Worm (Caenorhabditis elegans) whole organism, L4 larva: ENCODE results near the gene C30F2.4.

ENCODE experiments used
- aha-1 ChIP-seq: fragments of 150-350 bp; peaks from one replicate; lab custom pipeline; 2014; ENCODE audit warnings: missing biosample characterization, missing genetic modification characterization
- aly-2 ChIP-seq: sonication (generic microtip); optimal IDR thresholded peaks from 2 replicates; lab custom pipeline; 2018; ENCODE audit warnings: missing biosample characterization, missing genetic modification characterization
- ceh-82 ChIP-seq: sonication (generic microtip); optimal IDR thresholded peaks from 2 replicates; lab custom pipeline; 2017; ENCODE audit warnings: missing biosample characterization, missing genetic modification characterization
- cey-2 ChIP-seq: sonication (generic microtip); optimal IDR thresholded peaks from 3 replicates; lab custom pipeline; 2017; ENCODE audit warnings: missing genetic modification characterization, mild to moderate bottlenecking, missing compliant biosample characterization, antibody characterized with exemption, borderline replicate concordance; ENCODE audit not compliant: insufficient read depth
- dmd-9 ChIP-seq: fragments of 200-800 bp; sonication (Bioruptor generic); IDR thresholded peaks from 2 replicates; pipeline ENCODE4 v1.3.6; 2022; ENCODE audit warnings: missing genetic modification reagents, missing genetic modification characterization, missing compliant biosample characterization
- lin-39 ChIP-seq: fragments of 150-350 bp; optimal IDR thresholded peaks from 2 replicates; lab custom pipeline; 2014; ENCODE audit warnings: missing biosample characterization, missing genetic modification reagents, missing genetic modification characterization
- lsy-2 ChIP-seq, 2 experiments: fragments of 150-350 bp in 1 of 2; sonication (generic microtip) in 1 of 2; optimal IDR thresholded peaks; 2 replicates each; lab custom pipeline; 2014 to 2017; ENCODE audit warnings: missing biosample characterization in 2 of 2, missing genetic modification characterization in 2 of 2
- madf-9 ChIP-seq: fragments of 200-800 bp; sonication (Bioruptor generic); conservative IDR thresholded peaks from 2 replicates; pipeline ENCODE4 v1.3.6; 2022; ENCODE audit warnings: missing genetic modification reagents, missing genetic modification characterization, missing compliant biosample characterization
- nhr-102 ChIP-seq: sonication (generic microtip); optimal IDR thresholded peaks from 2 replicates; lab custom pipeline; 2016; ENCODE audit warnings: mild to moderate bottlenecking, missing genetic modification characterization, moderate library complexity, missing compliant biosample characterization
- nhr-237 ChIP-seq: sonication (generic microtip); optimal IDR thresholded peaks from 2 replicates; lab custom pipeline; 2017; ENCODE audit warnings: missing biosample characterization, missing genetic modification characterization
- unc-130 ChIP-seq: sonication (generic microtip); optimal IDR thresholded peaks from 2 replicates; lab custom pipeline; 2016; ENCODE audit warnings: missing genetic modification reagents, missing genetic modification characterization, missing compliant biosample characterization
- unc-39 ChIP-seq: sonication (generic microtip); optimal IDR thresholded peaks from 2 replicates; lab custom pipeline; 2017; ENCODE audit warnings: missing biosample characterization, missing genetic modification characterization

DNA sequence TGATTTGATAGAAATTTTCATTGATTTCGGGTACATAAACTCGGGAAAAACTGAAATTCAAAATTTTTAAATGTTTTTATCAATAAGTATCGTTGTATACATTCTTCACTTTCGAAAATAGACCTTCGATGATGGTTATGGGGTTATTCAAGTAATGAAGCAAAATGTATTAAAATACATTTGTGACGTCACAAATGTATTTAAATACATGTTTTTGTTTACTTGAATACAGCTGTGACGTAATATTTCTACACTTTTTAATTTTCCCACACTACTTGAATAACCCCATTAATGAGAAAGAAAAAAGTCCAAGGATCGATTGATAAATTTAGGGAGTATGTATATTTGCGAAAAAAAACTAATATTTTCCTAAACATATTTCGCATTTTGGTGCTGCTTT lies 8.4 kb downstream of the C30F2.4 start:
- no peak for TF ChIP-seq aha-1 (tag; lab: Kevin White, UChicago)
- no peak for TF ChIP-seq unc-39 (tag; lab: Kevin White, UChicago)
- no peak for TF ChIP-seq lin-39 (tag; lab: Kevin White, UChicago)
- TF ChIP-seq dmd-9 (GFP tag; lab: Robert Waterston, UW): no peak
- no peak for TF ChIP-seq lsy-2 (tag; optimal IDR thresholded peaks at IDR 0.05; lab: Kevin White, UChicago)
- TF ChIP-seq ceh-82 (tag; lab: Kevin White, UChicago): no peak
- TF ChIP-seq nhr-102 (tag; lab: Kevin White, UChicago): no peak
- no peak for TF ChIP-seq cey-2 (tag; lab: Kevin White, UChicago)
- TF ChIP-seq unc-130 (GFP tag; lab: Kevin White, UChicago): no peak
- no peak for TF ChIP-seq madf-9
- TF ChIP-seq aly-2: no peak
- TF ChIP-seq nhr-237 (tag; lab: Kevin White, UChicago): no peak
